Fruit fly (Drosophila melanogaster): ENCODE data around the gene Set8.

Gene Set8

dm6 chr3R:14351418-14351817, 35.6 kb downstream of the Set8 start (continued):
- TF ChIP-seq fd64A (GFP tag; optimal IDR thresholded peaks at IDR 0.05) (no peak), CG10366 (GFP tag; IDR thresholded peaks at IDR 0.05) (peak; percentile 14; the same call in 1 of the 2 replicates), CG2202 (tag; optimal IDR thresholded peaks at IDR 0.05) (no peak), C15 (GFP tag; IDR thresholded peaks at IDR 0.05) (no peak), nmo (GFP tag; optimal IDR thresholded peaks at IDR 0.05) (peak; percentile 43), cad (GFP tag; optimal IDR thresholded peaks at IDR 0.05) (no peak), CG12659 (GFP tag; optimal IDR thresholded peaks at IDR 0.05) (peak; percentile 16), unpg (GFP tag; optimal IDR thresholded peaks at IDR 0.05) (peak; percentile 34), CG17385 (GFP tag; optimal IDR thresholded peaks at IDR 0.05) (peak; percentile 44), CG14667 (GFP tag; IDR thresholded peaks at IDR 0.05) (no peak), CG5180 (GFP tag; optimal IDR thresholded peaks at IDR 0.05) (peak; percentile 6), Hr51 (GFP tag; optimal IDR thresholded peaks at IDR 0.05) (peak in 1 of 2 experiments; percentile 66), CG30403 (GFP tag; optimal IDR thresholded peaks at IDR 0.05) (peak; percentile 51), CG10979 (tag; optimal IDR thresholded peaks at IDR 0.05) (peak; percentile 39), bab2 (GFP tag; optimal IDR thresholded peaks at IDR 0.05) (peak; percentile 8), CG17359 (tag; optimal IDR thresholded peaks at IDR 0.05) (peak; percentile 46), CoRest (tag; optimal IDR thresholded peaks at IDR 0.05) (peak; percentile 29), PHDP (tag; optimal IDR thresholded peaks at IDR 0.05) (peak; percentile 33), vvl (GFP tag; IDR thresholded peaks at IDR 0.05) (peak; percentile 33; the same call in 1 of the 2 replicates), CG10267 (tag; optimal IDR thresholded peaks at IDR 0.05) (peak; percentile 29), CG13424 (tag; optimal IDR thresholded peaks at IDR 0.05) (peak; percentile 47), NfI (GFP tag; optimal IDR thresholded peaks at IDR 0.05) (peak; percentile 15), CG8290 (GFP tag; optimal IDR thresholded peaks at IDR 0.05) (no peak), CG8290 (tag; optimal IDR thresholded peaks at IDR 0.05) (no peak), CG15073 (GFP tag; optimal IDR thresholded peaks at IDR 0.05) (no peak), CG2120 (GFP tag; optimal IDR thresholded peaks at IDR 0.05) (peak; percentile 66), dpn (GFP tag; optimal IDR thresholded peaks at IDR 0.05) (peak in 1 of 2 experiments; percentile 12), CG3281 (GFP tag; optimal IDR thresholded peaks at IDR 0.05) (peak; percentile 54), CG12769 (tag; optimal IDR thresholded peaks at IDR 0.05) (peak; percentile 20), CG10321 (GFP tag; IDR thresholded peaks at IDR 0.05) (no peak), CG18262 (tag; optimal IDR thresholded peaks at IDR 0.05) (peak; percentile 49), CG17912 (GFP tag; optimal IDR thresholded peaks at IDR 0.05) (no peak), Chrac-16 (GFP tag; optimal IDR thresholded peaks at IDR 0.05) (peak; percentile 3), phol (tag; optimal IDR thresholded peaks at IDR 0.05) (peak; percentile 42), Fer3 (tag; optimal IDR thresholded peaks at IDR 0.05) (peak; percentile 34), CG7372 (GFP tag; IDR thresholded peaks at IDR 0.05) (0 out of 2 replicates have a peak, but pooled peaks have one; percentile 16), jing (GFP tag; optimal IDR thresholded peaks at IDR 0.05) (no peak), CG15011 (GFP tag; optimal IDR thresholded peaks at IDR 0.05) (peak; percentile 19), lola (GFP tag; optimal IDR thresholded peaks at IDR 0.05) (peak in 1 of 3 experiments; percentile 10), mirr (GFP tag; optimal IDR thresholded peaks at IDR 0.05) (no peak), Hr78 (GFP tag; optimal IDR thresholded peaks at IDR 0.05) (no peak), CG11504 (tag; optimal IDR thresholded peaks at IDR 0.05) (peak; percentile 69), Hsf (GFP tag; optimal IDR thresholded peaks at IDR 0.05) (peak; percentile 27), fru (optimal IDR thresholded peaks at IDR 0.05) (no peak), row (GFP tag; IDR thresholded peaks at IDR 0.05) (peak; percentile 68), CG13775 (GFP tag; optimal IDR thresholded peaks at IDR 0.05) (peak; percentile 30), CG15514 (GFP tag; optimal IDR thresholded peaks at IDR 0.05) (peak; percentile 12), CG31441 (GFP tag; IDR thresholded peaks at IDR 0.05) (peak; percentile 51; the same call in 1 of the 2 replicates), Rfx (GFP tag; IDR thresholded peaks at IDR 0.05) (no peak; the same call in 1 of the 2 replicates), Hand (GFP tag; optimal IDR thresholded peaks at IDR 0.05) (peak; percentile 50)

Measured in whole organism, embryonic.